Fruit fly (Drosophila melanogaster) Kc167 (cell line): ENCODE measurements around the gene CG33230.

ENCODE experiments used
- h ChIP-seq: fragments of >200 bp; optimal IDR thresholded peaks from 3 replicates; lab custom pipeline; 2018; ENCODE audit warnings: missing external identifiers
- psq ChIP-seq: fragments of >200 bp; optimal IDR thresholded peaks from 2 replicates; lab custom pipeline; 2017; ENCODE audit warnings: missing external identifiers

dm6 chr3L:1614465-1615084, 3.6 kb upstream of the CG33230 start:
- TF ChIP-seq psq (lab: Kevin White, UChicago) (no peak), h (lab: Kevin White, UChicago) (no peak)
